Fruit fly (Drosophila melanogaster) whole organism: Measurements from ENCODE around the gene CG31600.

Source experiments
- CG8478 ChIP-seq: fragments of >200 bp; optimal IDR thresholded peaks from 2 replicates; lab custom pipeline; 2018; ENCODE audit warnings: inconsistent platforms
- Dll ChIP-seq: fragments of >200 bp; optimal IDR thresholded peaks from 2 replicates; lab custom pipeline; 2017
- EcR ChIP-seq, 2 experiments: fragments of >200 bp; optimal IDR thresholded peaks; 2 replicates each; lab custom pipeline; 2017; ENCODE audit warnings: missing biosample characterization in 2 of 2, missing genetic modification characterization in 2 of 2, missing genetic modification reagents in 2 of 2
- pan ChIP-seq: fragments of >200 bp; optimal IDR thresholded peaks from 2 replicates; lab custom pipeline; 2017
- psq ChIP-seq: fragments of >200 bp; optimal IDR thresholded peaks from 2 replicates; lab custom pipeline; 2017
- usp ChIP-seq: fragments of >200 bp; optimal IDR thresholded peaks from 2 replicates; lab custom pipeline; 2017; ENCODE audit warnings: missing biosample characterization, missing genetic modification characterization, mixed read lengths

The CG31600 gene

dm6 chr2L:21915258-21915657 lies at the start of gene CG31600:
Gene CG31600 (minus strand): TSS chr2L:21915358.
- no peak for TF ChIP-seq CG8478 (lab: Kevin White, UChicago)
- no peak for TF ChIP-seq pan (lab: Kevin White, UChicago)
- no peak for TF ChIP-seq psq
- no peak for TF ChIP-seq Dll
- TF ChIP-seq usp = no peak
- no peak for TF ChIP-seq EcR (GFP tag; optimal IDR thresholded peaks at IDR 0.05; lab: Kevin White, UChicago)

- TF ChIP-seq EcR (GFP tag; optimal IDR thresholded peaks at IDR 0.05; lab: Kevin White, UChicago) = no peak
- TF ChIP-seq CG8478 (lab: Kevin White, UChicago) = no peak
- no peak for TF ChIP-seq psq
- no peak for TF ChIP-seq usp
- no peak for TF ChIP-seq Dll
- no peak for TF ChIP-seq pan (lab: Kevin White, UChicago)
These were observed 18.3 kb upstream of the CG31600 start for dm6 chr2L:21933496-21933895.

- TF ChIP-seq Dll (no peak), EcR (GFP tag; optimal IDR thresholded peaks at IDR 0.05; lab: Kevin White, UChicago) (no peak), CG8478 (lab: Kevin White, UChicago) (no peak), usp (no peak), pan (lab: Kevin White, UChicago) (no peak), psq (no peak)
These were observed 8.1 kb upstream of the CG31600 start for dm6 chr2L:21923267-21923666.

- no peak for TF ChIP-seq psq
- TF ChIP-seq pan (lab: Kevin White, UChicago) = no peak
- no peak for TF ChIP-seq EcR (GFP tag; optimal IDR thresholded peaks at IDR 0.05; lab: Kevin White, UChicago)
- no peak for TF ChIP-seq Dll
- TF ChIP-seq CG8478 (lab: Kevin White, UChicago) = no peak
- no peak for TF ChIP-seq usp
These were observed 842 bp upstream of the CG31600 start, which contains the start of gene CG11634 for dm6 chr2L:21916000-21916399. Gene CG11634 (plus strand): TSS chr2L:21916300.

- no peak for TF ChIP-seq usp
- no peak for TF ChIP-seq Dll
- TF ChIP-seq EcR (GFP tag; optimal IDR thresholded peaks at IDR 0.05; lab: Kevin White, UChicago) = no peak
- TF ChIP-seq psq = no peak
- no peak for TF ChIP-seq CG8478 (lab: Kevin White, UChicago)
These were observed 9.2 kb downstream of the CG31600 start, which contains the start of gene CG1428 for dm6 chr2L:21905989-21906388. Gene CG1428 (plus strand): TSS chr2L:21906289.

dm6 chr2L:21905139-21905538 lies 10.0 kb downstream of the CG31600 start:
- TF ChIP-seq pan (lab: Kevin White, UChicago) = no peak
- TF ChIP-seq EcR (GFP tag; optimal IDR thresholded peaks at IDR 0.05; lab: Kevin White, UChicago) = no peak
- TF ChIP-seq usp = no peak
- TF ChIP-seq Dll = no peak
- no peak for TF ChIP-seq psq
- TF ChIP-seq CG8478 (lab: Kevin White, UChicago) = no peak

dm6 chr2L:21904183-21904582 lies 11.0 kb downstream of the CG31600 start:
- TF ChIP-seq usp (no peak), EcR (GFP tag; optimal IDR thresholded peaks at IDR 0.05; lab: Kevin White, UChicago) (no peak), pan (lab: Kevin White, UChicago) (no peak), Dll (no peak), CG8478 (lab: Kevin White, UChicago) (no peak), psq (no peak)

dm6 chr2L:21902693-21903092 lies 12.5 kb downstream of the CG31600 start, which contains the start of gene CG1421:
Gene CG1421 (plus strand): TSS chr2L:21902993.
- no peak for TF ChIP-seq Dll
- TF ChIP-seq EcR (GFP tag; optimal IDR thresholded peaks at IDR 0.05; lab: Kevin White, UChicago) = no peak
- TF ChIP-seq pan (lab: Kevin White, UChicago) = no peak
- no peak for TF ChIP-seq CG8478 (lab: Kevin White, UChicago)
- TF ChIP-seq usp = no peak
- TF ChIP-seq psq = no peak

dm6 chr2L:21899001-21899715 lies 16.0 kb downstream of the CG31600 start:
- peak; percentile 82 for TF ChIP-seq Dll
- no peak for TF ChIP-seq usp

- no peak for TF ChIP-seq CG8478 (lab: Kevin White, UChicago)
- no peak for TF ChIP-seq pan (lab: Kevin White, UChicago)
- TF ChIP-seq Dll = no peak
- no peak for TF ChIP-seq EcR (GFP tag; optimal IDR thresholded peaks at IDR 0.05; lab: Kevin White, UChicago)
- no peak for TF ChIP-seq usp
- no peak for TF ChIP-seq psq
These were observed 17.0 kb downstream of the CG31600 start, which contains the start of gene CG11629 for dm6 chr2L:21898189-21898588. Gene CG11629 (minus strand): TSS chr2L:21898289.

- TF ChIP-seq Dll (no peak), pan (lab: Kevin White, UChicago) (no peak), EcR (GFP tag; optimal IDR thresholded peaks at IDR 0.05; lab: Kevin White, UChicago) (no peak), CG8478 (lab: Kevin White, UChicago) (no peak), usp (no peak), psq (no peak)
These were observed 19.1 kb downstream of the CG31600 start for dm6 chr2L:21896046-21896445.

dm6 chr2L:21890205-21890604 lies 25.0 kb downstream of the CG31600 start:
- TF ChIP-seq pan (lab: Kevin White, UChicago) = no peak
- no peak for TF ChIP-seq EcR (GFP tag; optimal IDR thresholded peaks at IDR 0.05; lab: Kevin White, UChicago)
- TF ChIP-seq usp = no peak
- no peak for TF ChIP-seq psq
- TF ChIP-seq CG8478 (lab: Kevin White, UChicago) = no peak
- TF ChIP-seq Dll = no peak

- TF ChIP-seq pan (lab: Kevin White, UChicago) (no peak), EcR (GFP tag; optimal IDR thresholded peaks at IDR 0.05; lab: Kevin White, UChicago) (no peak), usp (no peak), CG8478 (lab: Kevin White, UChicago) (no peak), psq (no peak), Dll (no peak)
These were observed 27.6 kb downstream of the CG31600 start for dm6 chr2L:21887582-21887981.
